Worm (Caenorhabditis elegans) whole organism, L1 larva: ENCODE measurements around the gene ceh-53.
A peak's percentile ranks its signal among the peaks of the same experiment; 100 is the strongest.

Source experiments
- Y116A8C.19 ChIP-seq: sonication (generic microtip); optimal IDR thresholded peaks from 2 replicates; lab custom pipeline; 2016; ENCODE audit warnings: missing compliant biosample characterization, missing genetic modification characterization, borderline replicate concordance
- aha-1 ChIP-seq: fragments of 150-350 bp; optimal IDR thresholded peaks from 2 replicates; lab custom pipeline; 2014; ENCODE audit warnings: missing biosample characterization, missing genetic modification characterization
- alr-1 ChIP-seq: fragments of 200-800 bp; sonication (Bioruptor generic); optimal IDR thresholded peaks from 2 replicates; lab custom pipeline; 2018; ENCODE audit warnings: borderline replicate concordance, mild to moderate bottlenecking, missing genetic modification characterization, missing compliant biosample characterization
- aly-2 ChIP-seq: fragments of 150-350 bp; optimal IDR thresholded peaks from 2 replicates; lab custom pipeline; 2014; ENCODE audit warnings: missing biosample characterization, missing genetic modification characterization
- ama-1 ChIP-seq: fragments of 150-350 bp; optimal IDR thresholded peaks from 2 replicates; lab custom pipeline; 2014
- blmp-1 ChIP-seq: fragments of 150-350 bp; optimal IDR thresholded peaks from 2 replicates; lab custom pipeline; 2014; ENCODE audit warnings: missing biosample characterization, missing genetic modification characterization
- ceh-8 ChIP-seq: fragments of 200-800 bp; sonication (Bioruptor generic); optimal IDR thresholded peaks from 2 replicates; lab custom pipeline; 2018; ENCODE audit warnings: mild to moderate bottlenecking, missing genetic modification characterization, moderate library complexity, missing compliant biosample characterization
- ceh-82 ChIP-seq, 3 experiments: fragments of 150-350 bp in 1 of 3; sonication (generic microtip) in 2 of 3; optimal IDR thresholded peaks; 2 replicates each; lab custom pipeline; 2014 to 2017; ENCODE audit warnings: missing biosample characterization in 3 of 3, missing genetic modification characterization in 3 of 3
- ceh-90 ChIP-seq: sonication (generic microtip); optimal IDR thresholded peaks from 2 replicates; lab custom pipeline; 2016; ENCODE audit warnings: missing genetic modification characterization, missing compliant biosample characterization
- ces-1 ChIP-seq: fragments of 150-350 bp; optimal IDR thresholded peaks from 2 replicates; lab custom pipeline; 2014; ENCODE audit warnings: missing biosample characterization, missing genetic modification reagents, missing genetic modification characterization
- dpl-1 ChIP-seq, 3 experiments: fragments of 150-350 bp in 2 of 3; sonication (generic microtip) in 1 of 3; optimal IDR thresholded peaks; 2 replicates each; lab custom pipeline; 2014 to 2017; ENCODE audit warnings: missing biosample characterization in 3 of 3, missing genetic modification characterization in 3 of 3, missing genetic modification reagents in 3 of 3
- dsc-1 ChIP-seq: sonication (generic microtip); optimal IDR thresholded peaks from 2 replicates; lab custom pipeline; 2016; ENCODE audit warnings: mild to moderate bottlenecking, missing genetic modification characterization, missing compliant biosample characterization
- efl-1 ChIP-seq, 4 experiments: fragments of 150-350 bp; optimal IDR thresholded peaks in 3 of 4; peaks in 1 of 4; 1 replicate in 1 of 4; 2 replicates in 3 of 4; lab custom pipeline; 2014; ENCODE audit warnings: missing biosample characterization in 2 of 4, missing genetic modification characterization in 2 of 4, missing genetic modification reagents in 2 of 4
- elt-2 ChIP-seq: sonication (generic microtip); optimal IDR thresholded peaks from 2 replicates; lab custom pipeline; 2016; ENCODE audit warnings: missing genetic modification characterization, mild to moderate bottlenecking, inconsistent platforms, missing compliant biosample characterization, missing genetic modification reagents
- ets-5 ChIP-seq: fragments of 200-800 bp; sonication (Bioruptor generic); IDR thresholded peaks from 2 replicates; pipeline ENCODE4 v1.3.6; 2022; ENCODE audit warnings: missing genetic modification characterization, missing compliant biosample characterization
- fkh-4 ChIP-seq: sonication (generic microtip); optimal IDR thresholded peaks from 2 replicates; lab custom pipeline; 2016; ENCODE audit warnings: missing compliant biosample characterization, missing genetic modification characterization, borderline replicate concordance
- fos-1 ChIP-seq: fragments of 150-350 bp; optimal IDR thresholded peaks from 2 replicates; lab custom pipeline; 2014; ENCODE audit warnings: missing biosample characterization, missing genetic modification characterization
- hlh-17 ChIP-seq: fragments of 200-800 bp; sonication (Bioruptor generic); optimal IDR thresholded peaks from 2 replicates; lab custom pipeline; 2018; ENCODE audit warnings: missing genetic modification characterization, mild to moderate bottlenecking, missing compliant biosample characterization, moderate library complexity, borderline replicate concordance
- isw-1 ChIP-seq: fragments of 200-800 bp; sonication (Bioruptor generic); IDR thresholded peaks from 2 replicates; pipeline ENCODE4 v1.3.6; 2022; ENCODE audit warnings: missing genetic modification characterization, missing compliant biosample characterization
- lin-14 ChIP-seq: fragments of 200-800 bp; sonication (Bioruptor generic); optimal IDR thresholded peaks from 2 replicates; lab custom pipeline; 2018; ENCODE audit warnings: mild to moderate bottlenecking, missing genetic modification characterization, moderate library complexity, missing compliant biosample characterization
- lin-15B ChIP-seq: fragments of 150-350 bp; sonication (generic microtip); optimal IDR thresholded peaks from 3 replicates; lab custom pipeline; 2014; ENCODE audit warnings: missing biosample characterization, missing genetic modification characterization
- lsy-2 ChIP-seq, 2 experiments: fragments of 150-350 bp; optimal IDR thresholded peaks; 2 replicates each; lab custom pipeline; 2014; ENCODE audit warnings: missing biosample characterization in 2 of 2, missing genetic modification characterization in 2 of 2
- mab-9 ChIP-seq: fragments of 200-800 bp; sonication (Bioruptor generic); IDR thresholded peaks from 2 replicates; pipeline ENCODE4 v1.3.6; 2022; ENCODE audit warnings: missing genetic modification reagents, missing genetic modification characterization, missing compliant biosample characterization
- mdl-1 ChIP-seq, 2 experiments: fragments of 150-350 bp; optimal IDR thresholded peaks; 2 replicates each; lab custom pipeline; 2014 to 2017; ENCODE audit warnings: missing biosample characterization in 2 of 2, missing genetic modification characterization in 2 of 2, inconsistent platforms in 1 of 2
- mef-2 ChIP-seq: fragments of 150-350 bp; optimal IDR thresholded peaks from 2 replicates; lab custom pipeline; 2014; ENCODE audit warnings: missing biosample characterization, missing genetic modification characterization
- nhr-19 ChIP-seq: fragments of 200-800 bp; sonication (Bioruptor generic); conservative IDR thresholded peaks from 2 replicates; pipeline ENCODE4 v1.3.6; 2022; ENCODE audit warnings: missing genetic modification characterization, missing compliant biosample characterization
- nhr-20 ChIP-seq: sonication (generic microtip); optimal IDR thresholded peaks from 2 replicates; lab custom pipeline; 2016; ENCODE audit warnings: mild to moderate bottlenecking, missing genetic modification characterization, missing compliant biosample characterization
- nhr-237 ChIP-seq: fragments of 150-350 bp; optimal IDR thresholded peaks from 2 replicates; lab custom pipeline; 2014; ENCODE audit warnings: missing biosample characterization, missing genetic modification characterization
- nhr-28 ChIP-seq: fragments of 150-350 bp; optimal IDR thresholded peaks from 2 replicates; lab custom pipeline; 2014; ENCODE audit warnings: missing biosample characterization, missing genetic modification characterization
- nhr-84 ChIP-seq: sonication (generic microtip); optimal IDR thresholded peaks from 2 replicates; lab custom pipeline; 2017; ENCODE audit warnings: missing biosample characterization, missing genetic modification characterization
- nhr-90 ChIP-seq: sonication (generic microtip); optimal IDR thresholded peaks from 2 replicates; lab custom pipeline; 2016; ENCODE audit warnings: mild to moderate bottlenecking, missing genetic modification characterization, missing compliant biosample characterization; ENCODE audit not compliant: poor library complexity
- pax-3 ChIP-seq: fragments of 200-800 bp; sonication (Bioruptor generic); optimal IDR thresholded peaks from 2 replicates; lab custom pipeline; 2018; ENCODE audit warnings: mild to moderate bottlenecking, missing genetic modification characterization, moderate library complexity, missing compliant biosample characterization
- rnt-1 ChIP-seq: sonication (generic microtip); optimal IDR thresholded peaks from 2 replicates; lab custom pipeline; 2016; ENCODE audit warnings: mild to moderate bottlenecking, missing genetic modification characterization, moderate library complexity, missing compliant biosample characterization
- skn-1 ChIP-seq: fragments of 150-350 bp; optimal IDR thresholded peaks from 2 replicates; lab custom pipeline; 2014; ENCODE audit warnings: missing biosample characterization, missing genetic modification characterization
- snu-23 ChIP-seq: sonication (generic microtip); optimal IDR thresholded peaks from 2 replicates; lab custom pipeline; 2016; ENCODE audit warnings: missing genetic modification characterization, missing compliant biosample characterization
- sox-4 ChIP-seq: sonication (generic microtip); optimal IDR thresholded peaks from 2 replicates; lab custom pipeline; 2016; ENCODE audit warnings: missing genetic modification characterization, missing compliant biosample characterization
- sup-37 ChIP-seq: fragments of 200-800 bp; sonication (Bioruptor generic); optimal IDR thresholded peaks from 2 replicates; lab custom pipeline; 2018; ENCODE audit warnings: mild to moderate bottlenecking, missing genetic modification characterization, missing compliant biosample characterization
- tlp-1 ChIP-seq: fragments of 150-350 bp; optimal IDR thresholded peaks from 2 replicates; lab custom pipeline; 2014; ENCODE audit warnings: missing biosample characterization, missing genetic modification characterization
- unc-130 ChIP-seq: fragments of 150-350 bp; optimal IDR thresholded peaks from 2 replicates; lab custom pipeline; 2017; ENCODE audit warnings: missing biosample characterization, missing genetic modification characterization, inconsistent platforms
- unc-62 ChIP-seq: fragments of 150-350 bp; optimal IDR thresholded peaks from 2 replicates; lab custom pipeline; 2014; ENCODE audit warnings: missing biosample characterization, missing genetic modification reagents, missing genetic modification characterization
- unc-98 ChIP-seq: fragments of 200-800 bp; sonication (Bioruptor generic); IDR thresholded peaks from 2 replicates; pipeline ENCODE4 v1.3.6; 2022; ENCODE audit warnings: missing genetic modification characterization, missing compliant biosample characterization
- xbp-1 ChIP-seq: sonication (generic microtip); optimal IDR thresholded peaks from 2 replicates; lab custom pipeline; 2016; ENCODE audit warnings: missing genetic modification characterization, missing compliant biosample characterization
- ztf-11 ChIP-seq, 2 experiments: sonication (generic microtip); optimal IDR thresholded peaks; 2 replicates each; lab custom pipeline; 2016 to 2017; ENCODE audit warnings: missing genetic modification characterization in 2 of 2, missing biosample characterization in 1 of 2, missing compliant biosample characterization in 1 of 2

The ceh-53 gene

DNA sequence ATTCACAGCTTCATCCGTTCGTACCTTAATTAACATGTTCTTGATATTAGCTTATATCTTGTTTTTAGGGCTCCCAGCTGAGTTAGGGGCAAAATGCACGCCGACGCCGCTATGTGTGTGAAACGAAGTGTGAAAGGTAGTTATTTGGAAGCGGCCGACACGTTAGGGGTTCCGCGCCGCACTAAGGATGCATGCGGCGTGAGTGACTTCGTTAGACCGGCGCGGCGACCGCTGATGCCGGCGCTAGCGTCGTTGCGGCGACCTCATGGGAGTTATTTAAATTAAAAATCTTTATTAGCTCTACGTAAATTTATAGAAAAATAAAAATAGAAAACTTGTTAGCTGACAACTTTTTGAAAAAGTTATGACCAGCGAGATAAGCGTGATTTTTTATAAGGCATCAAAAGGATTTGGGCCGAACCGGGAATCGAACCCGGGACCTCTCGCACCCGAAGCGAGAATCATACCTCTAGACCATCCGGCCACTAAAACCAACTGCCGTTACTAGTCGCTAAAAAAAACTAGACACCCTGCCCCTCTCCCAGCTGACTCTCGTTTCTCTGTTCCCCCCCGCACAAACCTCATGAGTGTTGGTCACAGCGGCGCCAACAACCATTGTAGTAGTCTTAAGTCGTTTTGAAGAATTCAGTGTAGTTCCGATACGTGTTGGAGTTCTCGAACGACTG is 53.9 kb downstream of the ceh-53 start (continued):
- TF ChIP-seq nhr-19 (peak; percentile 61), mab-9 (GFP tag; lab: Robert Waterston, UW) (no peak), fkh-4 (tag; lab: Kevin White, UChicago) (no peak), unc-98 (GFP tag; lab: Robert Waterston, UW) (no peak), efl-1 (optimal IDR thresholded peaks at IDR 0.05; lab: Kevin White, UChicago) (peak; percentile 24 to 46), efl-1 (GFP tag; optimal IDR thresholded peaks at IDR 0.05 in 1 of 2; lab: Kevin White, UChicago) (peak; percentile 45 to 93), ceh-8 (GFP tag; lab: Kevin White, UChicago) (no peak), elt-2 (tag; lab: Kevin White, UChicago) (peak; percentile 32), blmp-1 (tag; lab: Kevin White, UChicago) (no peak), ceh-90 (tag; lab: Kevin White, UChicago) (no peak), ama-1 (no peak), nhr-28 (tag; lab: Kevin White, UChicago) (no peak), ztf-11 (tag; optimal IDR thresholded peaks at IDR 0.05; lab: Kevin White, UChicago) (peak in 1 of 2 experiments; percentile 20), nhr-84 (tag; lab: Kevin White, UChicago) (no peak), ces-1 (GFP tag; lab: Kevin White, UChicago) (no peak), nhr-20 (tag; lab: Kevin White, UChicago) (peak; percentile 53), snu-23 (GFP tag; lab: Kevin White, UChicago) (peak; percentile 73), xbp-1 (tag; lab: Kevin White, UChicago) (peak; percentile 52), dpl-1 (GFP tag; optimal IDR thresholded peaks at IDR 0.05; lab: Kevin White, UChicago) (peak; percentile 20 to 33 (median 27)), lin-14 (GFP tag; lab: Kevin White, UChicago) (peak; percentile 55), nhr-237 (tag; lab: Kevin White, UChicago) (no peak), hlh-17 (GFP tag; lab: Kevin White, UChicago) (no peak), lsy-2 (tag; optimal IDR thresholded peaks at IDR 0.05; lab: Kevin White, UChicago) (peak; percentile 34 to 71), mef-2 (tag; lab: Kevin White, UChicago) (no peak), mdl-1 (tag; optimal IDR thresholded peaks at IDR 0.05; lab: Kevin White, UChicago) (peak in 1 of 2 experiments; percentile 48), unc-62 (GFP tag; lab: Kevin White, UChicago) (no peak), nhr-90 (tag; lab: Kevin White, UChicago) (peak; percentile 70), unc-130 (tag; lab: Kevin White, UChicago) (peak; percentile 67), sox-4 (tag; lab: Kevin White, UChicago) (peak; percentile 13), Y116A8C.19 (no peak), fos-1 (tag; lab: Kevin White, UChicago) (peak; percentile 51), skn-1 (tag; lab: Kevin White, UChicago) (peak; percentile 36), lin-15B (tag; lab: Kevin White, UChicago) (no peak), alr-1 (tag; lab: Kevin White, UChicago) (no peak), ets-5 (GFP tag; lab: Robert Waterston, UW) (no peak), rnt-1 (tag; lab: Kevin White, UChicago) (peak; percentile 69), tlp-1 (tag; lab: Kevin White, UChicago) (no peak), isw-1 (GFP tag; lab: Robert Waterston, UW) (no peak; the same call in 1 of the 2 replicates), aly-2 (tag; lab: Kevin White, UChicago) (no peak), ceh-82 (tag; optimal IDR thresholded peaks at IDR 0.05; lab: Kevin White, UChicago) (peak; percentile 20 to 63 (median 38)), dsc-1 (tag; lab: Kevin White, UChicago) (peak; percentile 62), aha-1 (tag; lab: Kevin White, UChicago) (no peak), pax-3 (tag; lab: Kevin White, UChicago) (peak; percentile 27), sup-37 (GFP tag; lab: Kevin White, UChicago) (no peak)
